Fruit fly (Drosophila melanogaster): ENCODE results near the gene CG34129.

CG34129 gene

dm6 chr3R:26192270-26192669, 1.3 kb upstream of the CG34129 start:
- TF ChIP-seq tgo (GFP tag; IDR thresholded peaks at IDR 0.05) (no peak), Pdp1 (GFP tag; optimal IDR thresholded peaks at IDR 0.05) (peak in 1 of 2 experiments; percentile 26), rib (GFP tag; IDR thresholded peaks at IDR 0.05) (no peak), CG14050 (GFP tag; IDR thresholded peaks at IDR 0.05) (no peak), CG43689 (GFP tag; IDR thresholded peaks at IDR 0.05) (no peak)

DNA sequence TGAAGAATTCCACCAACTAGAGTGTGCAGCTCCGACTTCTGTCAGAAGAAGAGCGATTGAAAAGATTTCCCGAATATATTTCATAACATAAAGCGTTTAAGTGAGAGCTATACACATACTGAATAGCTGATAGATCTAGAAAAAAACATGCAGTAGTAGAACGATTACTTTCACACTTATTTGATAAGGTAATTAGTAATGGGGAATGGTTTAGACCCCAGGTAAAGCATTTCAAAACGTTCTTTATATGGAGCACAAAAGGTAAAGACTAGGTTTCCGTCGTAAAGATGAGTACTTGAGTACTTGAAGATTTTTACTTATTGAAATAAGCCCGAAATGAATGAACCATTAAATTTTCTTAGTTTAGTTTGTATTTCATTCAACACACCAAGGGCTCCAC, 1.1 kb downstream of the CG34129 start, which contains the start of gene CG34130:
CG34130 (minus strand) TSS at position 101 of the 400 bp plus-strand sequence.
- TF ChIP-seq Myb (GFP tag; optimal IDR thresholded peaks at IDR 0.05) (no peak), sna (GFP tag; IDR thresholded peaks at IDR 0.05; ENCODE audit: partially characterized antibody) (no peak), sqz (GFP tag; optimal IDR thresholded peaks at IDR 0.05) (no peak), CG43689 (GFP tag; IDR thresholded peaks at IDR 0.05) (no peak), luna (GFP tag; optimal IDR thresholded peaks at IDR 0.05) (no peak), CG10321 (GFP tag; IDR thresholded peaks at IDR 0.05) (no peak), CG16813 (GFP tag; IDR thresholded peaks at IDR 0.05; ENCODE audit: partially characterized antibody) (no peak), Nf-YB (GFP tag; optimal IDR thresholded peaks at IDR 0.05) (no peak), fru (optimal IDR thresholded peaks at IDR 0.05) (no peak), CG10366 (GFP tag; IDR thresholded peaks at IDR 0.05) (no peak), CG8290 (GFP tag; optimal IDR thresholded peaks at IDR 0.05) (no peak), CG8290 (tag; optimal IDR thresholded peaks at IDR 0.05) (no peak), sob (GFP tag; IDR thresholded peaks at IDR 0.05) (no peak), unc-4 (GFP tag; IDR thresholded peaks at IDR 0.05; ENCODE audit: partially characterized antibody) (no peak), maf-S (GFP tag; optimal IDR thresholded peaks at IDR 0.05) (no peak), CG17912 (GFP tag; optimal IDR thresholded peaks at IDR 0.05) (no peak), pho (GFP tag; optimal IDR thresholded peaks at IDR 0.05) (no peak), Awh (GFP tag; IDR thresholded peaks at IDR 0.05) (no peak), CG17385 (GFP tag; optimal IDR thresholded peaks at IDR 0.05) (no peak)

dm6 chr3R:26188708-26189107, 2.3 kb downstream of the CG34129 start, which contains the start of gene CG6073:
Gene CG6073 (minus strand): TSS chr3R:26188807.
- TF ChIP-seq Elba2 (GFP tag; optimal IDR thresholded peaks at IDR 0.05) (no peak), CG8944 (GFP tag; optimal IDR thresholded peaks at IDR 0.05) (peak; percentile 25), CG11398 (GFP tag; optimal IDR thresholded peaks at IDR 0.05) (peak; percentile 62), CG3281 (GFP tag; optimal IDR thresholded peaks at IDR 0.05) (peak; percentile 12), so (GFP tag; IDR thresholded peaks at IDR 0.05) (0 out of 3 replicates have a peak, but pooled peaks have one; percentile 36), ranshi (GFP tag; IDR thresholded peaks at IDR 0.05) (peak; percentile 40; the same call in 1 of the 2 replicates), Sin3A (optimal IDR thresholded peaks at IDR 0.05) (peak; percentile 85), CG16815 (GFP tag; optimal IDR thresholded peaks at IDR 0.05) (no peak), hb (GFP tag; IDR thresholded peaks at IDR 0.05; ENCODE audit: partially characterized antibody) (no peak), Taf1 (GFP tag; IDR thresholded peaks at IDR 0.05) (no peak), unc-4 (GFP tag; IDR thresholded peaks at IDR 0.05; ENCODE audit: partially characterized antibody) (0 out of 2 replicates have a peak, but pooled peaks have one; percentile 33), seq (GFP tag; IDR thresholded peaks at IDR 0.05) (no peak), CkIIα-i1 (GFP tag; IDR thresholded peaks at IDR 0.05) (no peak), fd64A (GFP tag; optimal IDR thresholded peaks at IDR 0.05) (no peak), eve (GFP tag; optimal IDR thresholded peaks at IDR 0.05) (peak in 1 of 2 experiments; percentile 54), Ets97D (GFP tag; optimal IDR thresholded peaks at IDR 0.05) (peak; percentile 94), Lpt (GFP tag; optimal IDR thresholded peaks at IDR 0.05) (no peak), fd3F (GFP tag; optimal IDR thresholded peaks at IDR 0.05) (peak; percentile 4), CG17829 (tag; optimal IDR thresholded peaks at IDR 0.05) (peak; percentile 61), klu (GFP tag; IDR thresholded peaks at IDR 0.05) (no peak), CG4617 (GFP tag; optimal IDR thresholded peaks at IDR 0.05; ENCODE audit: borderline replicate concordance) (peak; percentile 91), Chrac-16 (GFP tag; optimal IDR thresholded peaks at IDR 0.05) (peak; percentile 13), CG14441 (GFP tag; IDR thresholded peaks at IDR 0.05) (0 out of 2 replicates have a peak, but pooled peaks have one; percentile 40), Max (GFP tag; optimal IDR thresholded peaks at IDR 0.05) (peak; percentile 89), YL-1 (GFP tag; optimal IDR thresholded peaks at IDR 0.05) (peak; percentile 48), CG13123 (GFP tag; optimal IDR thresholded peaks at IDR 0.05) (peak; percentile 29), Xrp1 (GFP tag; IDR thresholded peaks at IDR 0.05) (peak; percentile 35; the same call in 1 of the 2 replicates), CG2129 (GFP tag; IDR thresholded peaks at IDR 0.05; ENCODE audit: partially characterized antibody) (no peak), dan (GFP tag; IDR thresholded peaks at IDR 0.05) (no peak)

Data from whole organism, embryonic.